Worm (Caenorhabditis elegans): ENCODE measurements around the gene H20E11.2.

The H20E11.2 gene

DNA sequence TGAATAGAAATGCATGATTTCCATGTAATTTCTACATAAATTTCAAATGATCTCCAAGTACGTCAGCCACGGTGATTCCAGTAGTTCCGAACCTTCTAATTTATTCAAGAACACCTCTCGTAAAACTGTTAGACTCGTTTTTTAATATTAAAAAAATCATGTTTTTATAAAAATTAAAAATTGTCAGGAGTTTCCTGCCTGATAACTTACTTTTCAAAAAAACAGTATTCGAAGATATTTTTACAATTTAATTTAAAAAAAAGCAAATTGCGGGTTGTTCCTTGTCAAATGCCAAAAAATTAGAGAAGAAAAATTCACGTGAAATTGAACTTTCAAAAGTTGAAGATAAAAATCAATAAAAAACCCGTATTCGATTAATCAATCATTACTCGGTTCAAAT, 32.0 kb upstream of the H20E11.2 start, which contains the start of the genes C17H12.3 and C17H12.12:
Gene C17H12.3, minus strand, starts transcription at position 101 of the 400 bp plus-strand sequence.
Gene C17H12.12, plus strand, starts transcription at position 396 of the 400 bp plus-strand sequence.
- TF ChIP-seq ZK337.2 (GFP tag; IDR thresholded peaks at IDR 0.05) = no peak
- no peak for TF ChIP-seq ceh-20 (GFP tag; IDR thresholded peaks at IDR 0.05)
- TF ChIP-seq T26A8.4 (GFP tag; IDR thresholded peaks at IDR 0.05) = no peak
- no peak for TF ChIP-seq ceh-32 (tag; optimal IDR thresholded peaks at IDR 0.05; ENCODE audit: poor library complexity)
- TF ChIP-seq ceh-44 (GFP tag; IDR thresholded peaks at IDR 0.05) = no peak
- TF ChIP-seq pha-4 (GFP tag; IDR thresholded peaks at IDR 0.05) = no peak
- no peak for TF ChIP-seq pha-4 (tag; optimal IDR thresholded peaks at IDR 0.05)

- TF ChIP-seq Y75B8A.6 (GFP tag; IDR thresholded peaks at IDR 0.05) = no peak
- no peak for TF ChIP-seq fkh-10 (GFP tag; optimal IDR thresholded peaks at IDR 0.05)
- TF ChIP-seq egl-43 (GFP tag; IDR thresholded peaks at IDR 0.05) = no peak
- no peak for TF ChIP-seq lin-29 (GFP tag; IDR thresholded peaks at IDR 0.05)
- TF ChIP-seq lin-39 (tag; optimal IDR thresholded peaks at IDR 0.05) = no peak
- no peak for TF ChIP-seq madf-9 (GFP tag; conservative IDR thresholded peaks at IDR 0.05)
- no peak for TF ChIP-seq zfp-3 (GFP tag; conservative IDR thresholded peaks at IDR 0.05)
- no peak for TF ChIP-seq daf-12 (tag; optimal IDR thresholded peaks at IDR 0.05)
- TF ChIP-seq ZK546.5 (tag; optimal IDR thresholded peaks at IDR 0.05) = no peak
- no peak for TF ChIP-seq mxl-2 (GFP tag; conservative IDR thresholded peaks at IDR 0.05)
- TF ChIP-seq zfp-2 (tag; optimal IDR thresholded peaks at IDR 0.05) = no peak
- no peak for TF ChIP-seq daf-19 (GFP tag; conservative IDR thresholded peaks at IDR 0.05)
- no peak for TF ChIP-seq ceh-44 (GFP tag; IDR thresholded peaks at IDR 0.05)
- peak; percentile 73 for TF ChIP-seq hlh-11 (tag; optimal IDR thresholded peaks at IDR 0.05)
- no peak for TF ChIP-seq mep-1 (tag; optimal IDR thresholded peaks at IDR 0.05)
- no peak for TF ChIP-seq cey-2 (tag; optimal IDR thresholded peaks at IDR 0.05; ENCODE audit: borderline replicate concordance, insufficient read depth)
- TF ChIP-seq ceh-20 (GFP tag; IDR thresholded peaks at IDR 0.05) = peak; percentile 43; the same call in 1 of the 2 replicates
- no peak for TF ChIP-seq nhr-11 (tag; optimal IDR thresholded peaks at IDR 0.05)
- no peak for TF ChIP-seq skn-1 (tag; optimal IDR thresholded peaks at IDR 0.05)
- no peak for TF ChIP-seq nhr-25 (tag; optimal IDR thresholded peaks at IDR 0.05; ENCODE audit: borderline replicate concordance, insufficient read depth)
- TF ChIP-seq ztf-11 (tag; optimal IDR thresholded peaks at IDR 0.05) = no peak
- TF ChIP-seq R02D3.7 (tag; optimal IDR thresholded peaks at IDR 0.05) = no peak
- no peak for TF ChIP-seq dpl-1 (GFP tag; optimal IDR thresholded peaks at IDR 0.05)
- no peak for TF ChIP-seq zip-2 (tag; optimal IDR thresholded peaks at IDR 0.05)
- TF ChIP-seq dmd-6 (GFP tag; IDR thresholded peaks at IDR 0.05) = peak; percentile 91
- TF ChIP-seq lin-15B (tag; optimal IDR thresholded peaks at IDR 0.05) = no peak
- TF ChIP-seq nhr-41 (GFP tag; IDR thresholded peaks at IDR 0.05) = no peak
- no peak for TF ChIP-seq lsy-2 (tag; optimal IDR thresholded peaks at IDR 0.05)
- TF ChIP-seq hlh-30 (tag; optimal IDR thresholded peaks at IDR 0.05; ENCODE audit: insufficient read depth) = no peak
- TF ChIP-seq unc-62 (GFP tag; optimal IDR thresholded peaks at IDR 0.05 in 1 of 2) = no peak
- TF ChIP-seq unc-62 (tag; optimal IDR thresholded peaks at IDR 0.05) = no peak
- no peak for TF ChIP-seq lin-13 (GFP tag; optimal IDR thresholded peaks at IDR 0.05)
- no peak for TF ChIP-seq zip-11 (GFP tag; IDR thresholded peaks at IDR 0.05)
- no peak for TF ChIP-seq hmg-1.1 (GFP tag; IDR thresholded peaks at IDR 0.05)
- no peak for TF ChIP-seq D1046.2 (GFP tag; IDR thresholded peaks at IDR 0.05)
- no peak for TF ChIP-seq saeg-2 (GFP tag; IDR thresholded peaks at IDR 0.05)
- no peak for TF ChIP-seq lin-1 (GFP tag; IDR thresholded peaks at IDR 0.05)
- no peak for TF ChIP-seq spr-1 (tag; optimal IDR thresholded peaks at IDR 0.05)
- no peak for TF ChIP-seq tra-1 (GFP tag; IDR thresholded peaks at IDR 0.05)
- no peak for TF ChIP-seq arid-1 (GFP tag; conservative IDR thresholded peaks at IDR 0.05)
- no peak for TF ChIP-seq tag-97 (GFP tag; IDR thresholded peaks at IDR 0.05)
- no peak for TF ChIP-seq jun-1 (tag; optimal IDR thresholded peaks at IDR 0.05)
- TF ChIP-seq ama-1 (optimal IDR thresholded peaks at IDR 0.05) = no peak
- no peak for TF ChIP-seq nhr-237 (tag; optimal IDR thresholded peaks at IDR 0.05)
- TF ChIP-seq egl-27 (tag; optimal IDR thresholded peaks at IDR 0.05) = no peak
These were observed 25.4 kb upstream of the H20E11.2 start, which contains the start of the genes cest-4 and C17H12.11 for ce11 chrIV:6802132-6802531. Gene cest-4, minus strand, starts transcription at chrIV:6802337. Gene C17H12.11, plus strand, starts transcription at chrIV:6802387.
